Fruit fly (Drosophila melanogaster) Kc167 (cell line): ENCODE results near the gene Ctps.

Source experiments
- Sin3A ChIP-seq: fragments of >200 bp; optimal IDR thresholded peaks from 2 replicates; lab custom pipeline; 2018; ENCODE audit warnings: missing external identifiers
- psq ChIP-seq: fragments of >200 bp; optimal IDR thresholded peaks from 2 replicates; lab custom pipeline; 2017; ENCODE audit warnings: missing external identifiers

DNA sequence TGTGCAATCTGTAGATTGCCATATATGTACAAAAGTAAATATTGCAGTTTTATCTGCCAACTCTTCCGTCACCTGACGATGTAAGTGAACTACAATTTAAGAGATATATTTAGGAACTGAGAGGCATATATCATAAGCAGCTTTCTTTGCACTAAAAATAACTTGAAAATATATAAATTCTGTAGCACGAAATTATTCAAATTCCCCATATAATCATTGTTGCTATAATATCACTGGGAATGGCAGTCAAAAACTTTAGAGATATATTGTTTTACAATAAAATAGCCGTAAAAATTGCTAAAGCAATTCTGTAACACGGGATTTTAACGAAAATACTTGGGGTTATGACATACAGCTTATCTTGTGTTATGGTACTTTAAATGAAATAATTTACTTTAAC, 46.4 kb upstream of the Ctps start, which contains the start of gene CG43679:
- TF ChIP-seq Sin3A (lab: Kevin White, UChicago): no peak
- TF ChIP-seq psq: no peak
